Worm (Caenorhabditis elegans) whole organism, L1 larva: ENCODE results near the gene R06F6.8.

Source experiments
- fkh-10 ChIP-seq: sonication (generic microtip); optimal IDR thresholded peaks from 2 replicates; lab custom pipeline; 2017; ENCODE audit warnings: missing biosample characterization, missing genetic modification reagents, missing genetic modification characterization
- jun-1 ChIP-seq: fragments of 150-350 bp; optimal IDR thresholded peaks from 2 replicates; lab custom pipeline; 2014; ENCODE audit warnings: missing biosample characterization, missing genetic modification reagents, missing genetic modification characterization
- lsy-2 ChIP-seq, 2 experiments: fragments of 150-350 bp; optimal IDR thresholded peaks; 2 replicates each; lab custom pipeline; 2014; ENCODE audit warnings: missing biosample characterization in 2 of 2, missing genetic modification characterization in 2 of 2
- nhr-77 ChIP-seq: fragments of 150-350 bp; optimal IDR thresholded peaks from 2 replicates; lab custom pipeline; 2014; ENCODE audit warnings: missing biosample characterization, missing genetic modification characterization
- pax-3 ChIP-seq: fragments of 200-800 bp; sonication (Bioruptor generic); optimal IDR thresholded peaks from 2 replicates; lab custom pipeline; 2018; ENCODE audit warnings: mild to moderate bottlenecking, missing genetic modification characterization, moderate library complexity, missing compliant biosample characterization
- sox-4 ChIP-seq: sonication (generic microtip); optimal IDR thresholded peaks from 2 replicates; lab custom pipeline; 2016; ENCODE audit warnings: missing genetic modification characterization, missing compliant biosample characterization
- tbx-2 ChIP-seq: sonication (generic microtip); optimal IDR thresholded peaks from 2 replicates; lab custom pipeline; 2016; ENCODE audit warnings: missing genetic modification characterization, missing compliant biosample characterization
- tlp-1 ChIP-seq: fragments of 150-350 bp; optimal IDR thresholded peaks from 2 replicates; lab custom pipeline; 2014; ENCODE audit warnings: missing biosample characterization, missing genetic modification characterization
- unc-62 ChIP-seq: fragments of 150-350 bp; optimal IDR thresholded peaks from 2 replicates; lab custom pipeline; 2014; ENCODE audit warnings: missing biosample characterization, missing genetic modification reagents, missing genetic modification characterization
- ztf-11 ChIP-seq, 2 experiments: sonication (generic microtip); optimal IDR thresholded peaks; 2 replicates each; lab custom pipeline; 2016 to 2017; ENCODE audit warnings: missing genetic modification characterization in 2 of 2, missing biosample characterization in 1 of 2, missing compliant biosample characterization in 1 of 2

- TF ChIP-seq jun-1 (tag; lab: Kevin White, UChicago) (no peak), fkh-10 (GFP tag; lab: Kevin White, UChicago) (no peak), ztf-11 (tag; optimal IDR thresholded peaks at IDR 0.05; lab: Kevin White, UChicago) (no peak), pax-3 (no peak), tbx-2 (tag; lab: Kevin White, UChicago) (no peak), tlp-1 (tag; lab: Kevin White, UChicago) (no peak), unc-62 (GFP tag; lab: Kevin White, UChicago) (no peak), lsy-2 (tag; optimal IDR thresholded peaks at IDR 0.05; lab: Kevin White, UChicago) (no peak), sox-4 (tag; lab: Kevin White, UChicago) (no peak), nhr-77 (tag; lab: Kevin White, UChicago) (no peak)
Observed at ce11 chrII:10765238-10765637, 54.5 kb downstream of the R06F6.8 start.
